Fruit fly (Drosophila melanogaster): ENCODE measurements around the gene Cpr31A.
A peak's percentile ranks its signal among the peaks of the same experiment; 100 is the strongest.

The Cpr31A gene

dm6 chr2L:10053583-10054263 is at the start of gene Cpr31A:
TSS of gene Cpr31A (plus strand) at chr2L:10054213.
- no peak for TF ChIP-seq Jra (GFP tag; optimal IDR thresholded peaks at IDR 0.05)
- TF ChIP-seq dl (GFP tag; optimal IDR thresholded peaks at IDR 0.05; ENCODE audit: insufficient read depth in 1 of 2, partially characterized antibody in 2 of 2): no peak
- TF ChIP-seq Mio (GFP tag; optimal IDR thresholded peaks at IDR 0.05): no peak
- TF ChIP-seq Dif (GFP tag; optimal IDR thresholded peaks at IDR 0.05; ENCODE audit: partially characterized antibody): no peak
- no peak for TF ChIP-seq psq (GFP tag; optimal IDR thresholded peaks at IDR 0.05)
- no peak for TF ChIP-seq CrebA (GFP tag; optimal IDR thresholded peaks at IDR 0.05; ENCODE audit: borderline replicate concordance)
- TF ChIP-seq usp (GFP tag; optimal IDR thresholded peaks at IDR 0.05): no peak
- TF ChIP-seq Abd-B (GFP tag; optimal IDR thresholded peaks at IDR 0.05): no peak
- TF ChIP-seq N (GFP tag; optimal IDR thresholded peaks at IDR 0.05): no peak
- no peak for TF ChIP-seq ey (GFP tag; optimal IDR thresholded peaks at IDR 0.05)
- no peak for TF ChIP-seq Hr78 (GFP tag; optimal IDR thresholded peaks at IDR 0.05)
- TF ChIP-seq Myc (optimal IDR thresholded peaks at IDR 0.05): no peak
- no peak for TF ChIP-seq lola (GFP tag; optimal IDR thresholded peaks at IDR 0.05)
- TF ChIP-seq Sp1 (GFP tag; optimal IDR thresholded peaks at IDR 0.05): no peak
- TF ChIP-seq dsf (GFP tag; optimal IDR thresholded peaks at IDR 0.05; ENCODE audit: borderline replicate concordance): no peak
- no peak for TF ChIP-seq foxo (GFP tag; optimal IDR thresholded peaks at IDR 0.05)
- no peak for TF ChIP-seq tai (GFP tag; optimal IDR thresholded peaks at IDR 0.05)

dm6 chr2L:10004574-10004973 is 49.4 kb upstream of the Cpr31A start:
- TF ChIP-seq sage (GFP tag; optimal IDR thresholded peaks at IDR 0.05): no peak
- no peak for TF ChIP-seq CrebA (GFP tag; optimal IDR thresholded peaks at IDR 0.05; ENCODE audit: borderline replicate concordance)
- TF ChIP-seq Hnf4 (GFP tag; optimal IDR thresholded peaks at IDR 0.05): no peak
- no peak for TF ChIP-seq dl (GFP tag; optimal IDR thresholded peaks at IDR 0.05; ENCODE audit: insufficient read depth in 1 of 2, partially characterized antibody in 2 of 2)
- no peak for TF ChIP-seq rgr (GFP tag; optimal IDR thresholded peaks at IDR 0.05)
- no peak for TF ChIP-seq HLH106 (tag; optimal IDR thresholded peaks at IDR 0.05)
- TF ChIP-seq dmrt93B (GFP tag; optimal IDR thresholded peaks at IDR 0.05): no peak
- no peak for TF ChIP-seq ey (GFP tag; optimal IDR thresholded peaks at IDR 0.05)
- TF ChIP-seq Myc (optimal IDR thresholded peaks at IDR 0.05): no peak
- TF ChIP-seq h (GFP tag; optimal IDR thresholded peaks at IDR 0.05): no peak
- TF ChIP-seq Rel (GFP tag; optimal IDR thresholded peaks at IDR 0.05): no peak
- no peak for TF ChIP-seq Rel (tag; optimal IDR thresholded peaks at IDR 0.05)
- TF ChIP-seq sv (GFP tag; optimal IDR thresholded peaks at IDR 0.05): no peak
- no peak for TF ChIP-seq psq (GFP tag; optimal IDR thresholded peaks at IDR 0.05)
- no peak for TF ChIP-seq usp (GFP tag; optimal IDR thresholded peaks at IDR 0.05)

- TF ChIP-seq Hnf4 (GFP tag; optimal IDR thresholded peaks at IDR 0.05) (peak; percentile 23), woc (GFP tag; optimal IDR thresholded peaks at IDR 0.05) (peak; percentile 12), Vsx2 (GFP tag; optimal IDR thresholded peaks at IDR 0.05; ENCODE audit: partially characterized antibody) (peak; percentile 57), Hr83 (GFP tag; optimal IDR thresholded peaks at IDR 0.05; ENCODE audit: poor library complexity, severe bottlenecking) (peak; percentile 37), brk (GFP tag; optimal IDR thresholded peaks at IDR 0.05) (peak; percentile 18), lola (GFP tag; optimal IDR thresholded peaks at IDR 0.05) (no peak), tai (GFP tag; optimal IDR thresholded peaks at IDR 0.05) (peak; percentile 61), CrebA (GFP tag; optimal IDR thresholded peaks at IDR 0.05; ENCODE audit: borderline replicate concordance) (no peak)
Measured at dm6 chr2L:10009293-10009695, 44.7 kb upstream of the Cpr31A start, which contains the start of gene Trp1. TSS of gene Trp1 (plus strand) at chr2L:10009381.

dm6 chr2L:10009800-10010658 is 44.0 kb upstream of the Cpr31A start:
- TF ChIP-seq br (GFP tag; optimal IDR thresholded peaks at IDR 0.05) (peak; percentile 99), sv (GFP tag; optimal IDR thresholded peaks at IDR 0.05) (peak; percentile 94), fru (GFP tag; optimal IDR thresholded peaks at IDR 0.05) (peak; percentile 99), rgr (GFP tag; optimal IDR thresholded peaks at IDR 0.05) (peak; percentile 99), Dfd (GFP tag; optimal IDR thresholded peaks at IDR 0.05) (peak; percentile 84), psq (GFP tag; optimal IDR thresholded peaks at IDR 0.05) (peak; percentile 98), foxo (GFP tag; optimal IDR thresholded peaks at IDR 0.05) (peak; percentile 97 to 100), dsf (GFP tag; optimal IDR thresholded peaks at IDR 0.05; ENCODE audit: borderline replicate concordance) (peak; percentile 96), Dif (GFP tag; optimal IDR thresholded peaks at IDR 0.05; ENCODE audit: partially characterized antibody) (peak; percentile 26), pan (optimal IDR thresholded peaks at IDR 0.05) (no peak), Hr83 (GFP tag; optimal IDR thresholded peaks at IDR 0.05; ENCODE audit: poor library complexity, severe bottlenecking) (peak; percentile 99), Rel (GFP tag; optimal IDR thresholded peaks at IDR 0.05) (peak; percentile 95), Rel (tag; optimal IDR thresholded peaks at IDR 0.05) (peak; percentile 87), h (GFP tag; optimal IDR thresholded peaks at IDR 0.05) (peak; percentile 100), OdsH (GFP tag; optimal IDR thresholded peaks at IDR 0.05) (peak; percentile 100), dmrt93B (GFP tag; optimal IDR thresholded peaks at IDR 0.05) (peak; percentile 98), woc (GFP tag; optimal IDR thresholded peaks at IDR 0.05) (peak; percentile 97), Hnf4 (GFP tag; optimal IDR thresholded peaks at IDR 0.05) (peak; percentile 99), tai (GFP tag; optimal IDR thresholded peaks at IDR 0.05) (peak; percentile 98), CG9705 (GFP tag; optimal IDR thresholded peaks at IDR 0.05) (peak; percentile 98), lola (GFP tag; optimal IDR thresholded peaks at IDR 0.05) (no peak), ey (GFP tag; optimal IDR thresholded peaks at IDR 0.05) (peak; percentile 100), brk (GFP tag; optimal IDR thresholded peaks at IDR 0.05) (peak; percentile 96), Mio (GFP tag; optimal IDR thresholded peaks at IDR 0.05) (peak; percentile 95), HLH106 (tag; optimal IDR thresholded peaks at IDR 0.05) (peak; percentile 99), CG32264 (GFP tag; optimal IDR thresholded peaks at IDR 0.05) (peak; percentile 98), CrebA (GFP tag; optimal IDR thresholded peaks at IDR 0.05; ENCODE audit: borderline replicate concordance) (peak; percentile 81), Jra (GFP tag; optimal IDR thresholded peaks at IDR 0.05) (peak; percentile 98)

All from whole organism, wandering third instar larva.